Fruit fly (Drosophila melanogaster): ENCODE data around the gene TfIIB.
A peak's percentile ranks its signal among the peaks of the same experiment; 100 is the strongest.

The TfIIB gene

dm6 chr2L:10437317-10437716 is 6.2 kb downstream of the TfIIB start, which contains the start of gene STUB1 (continued):
- TF ChIP-seq en (GFP tag; optimal IDR thresholded peaks at IDR 0.05) (no peak), CG8478 (optimal IDR thresholded peaks at IDR 0.05) (no peak), tin (GFP tag; optimal IDR thresholded peaks at IDR 0.05) (no peak), zen2 (GFP tag; IDR thresholded peaks at IDR 0.05; ENCODE audit: partially characterized antibody) (peak; percentile 99), dysf (GFP tag; IDR thresholded peaks at IDR 0.05) (no peak), CG3407 (GFP tag; optimal IDR thresholded peaks at IDR 0.05) (no peak), Med (GFP tag) (peak; percentile 80), Dek (tag; optimal IDR thresholded peaks at IDR 0.05) (no peak), HLH3B (GFP tag; IDR thresholded peaks at IDR 0.05) (no peak), pum (GFP tag; optimal IDR thresholded peaks at IDR 0.05) (peak; percentile 8), E2f2 (GFP tag; IDR thresholded peaks at IDR 0.05) (peak; percentile 87), vfl (GFP tag; optimal IDR thresholded peaks at IDR 0.05) (peak; percentile 25), Optix (GFP tag; IDR thresholded peaks at IDR 0.05) (no peak), CG7556 (GFP tag; optimal IDR thresholded peaks at IDR 0.05) (no peak), usp (GFP tag; optimal IDR thresholded peaks at IDR 0.05) (no peak), Dfd (GFP tag; optimal IDR thresholded peaks at IDR 0.05) (no peak), oc (tag; optimal IDR thresholded peaks at IDR 0.05) (no peak), abd-A (tag; optimal IDR thresholded peaks at IDR 0.05) (no peak), Fer3 (tag; optimal IDR thresholded peaks at IDR 0.05) (no peak), otp (GFP tag; IDR thresholded peaks at IDR 0.05) (no peak), Mrtf (GFP tag; IDR thresholded peaks at IDR 0.05) (no peak), Asciz (GFP tag; optimal IDR thresholded peaks at IDR 0.05) (no peak), exex (tag; optimal IDR thresholded peaks at IDR 0.05) (peak; percentile 24), Side (GFP tag; optimal IDR thresholded peaks at IDR 0.05) (peak; percentile 4), CG2199 (GFP tag; IDR thresholded peaks at IDR 0.05) (0 out of 3 replicates have a peak, but pooled peaks have one; percentile 44), eyg (GFP tag; optimal IDR thresholded peaks at IDR 0.05) (no peak), CG17361 (GFP tag; IDR thresholded peaks at IDR 0.05) (no peak), Deaf1 (tag; optimal IDR thresholded peaks at IDR 0.05) (no peak), dati (GFP tag; IDR thresholded peaks at IDR 0.05) (no peak), Nf-YC (tag; optimal IDR thresholded peaks at IDR 0.05) (no peak), grn (GFP tag; optimal IDR thresholded peaks at IDR 0.05) (no peak), CG17829 (tag; optimal IDR thresholded peaks at IDR 0.05) (no peak), NfI (GFP tag; optimal IDR thresholded peaks at IDR 0.05) (no peak), esg (GFP tag; conservative IDR thresholded peaks at IDR 0.05) (no peak), CG10147 (GFP tag; optimal IDR thresholded peaks at IDR 0.05) (no peak), CG2889 (GFP tag; IDR thresholded peaks at IDR 0.05) (no peak), Doc2 (GFP tag; IDR thresholded peaks at IDR 0.05) (no peak), Vsx1 (GFP tag; optimal IDR thresholded peaks at IDR 0.05) (no peak), dmrt11E (tag; optimal IDR thresholded peaks at IDR 0.05) (no peak), zfh2 (GFP tag; optimal IDR thresholded peaks at IDR 0.05) (peak; percentile 57), CG3847 (GFP tag; IDR thresholded peaks at IDR 0.05) (peak; percentile 57), gfzf (GFP tag; optimal IDR thresholded peaks at IDR 0.05) (peak; percentile 3), unc-4 (GFP tag; IDR thresholded peaks at IDR 0.05; ENCODE audit: partially characterized antibody) (peak; percentile 96), CG13775 (GFP tag; optimal IDR thresholded peaks at IDR 0.05) (no peak), gt (GFP tag; IDR thresholded peaks at IDR 0.05) (no peak), Hr51 (GFP tag; optimal IDR thresholded peaks at IDR 0.05) (no peak), crol (GFP tag; IDR thresholded peaks at IDR 0.05) (no peak), CG4424 (GFP tag; optimal IDR thresholded peaks at IDR 0.05) (no peak), Hmx (GFP tag; optimal IDR thresholded peaks at IDR 0.05) (no peak), CG18619 (GFP tag; optimal IDR thresholded peaks at IDR 0.05) (no peak), CG10209 (GFP tag; optimal IDR thresholded peaks at IDR 0.05) (no peak), CHES-1-like (GFP tag; optimal IDR thresholded peaks at IDR 0.05) (peak; percentile 43), Ptx1 (GFP tag; IDR thresholded peaks at IDR 0.05) (no peak)
